Fruit fly (Drosophila melanogaster): ENCODE results near the gene CG44153.
A peak's percentile ranks its signal among the peaks of the same experiment; 100 is the strongest.

DNA sequence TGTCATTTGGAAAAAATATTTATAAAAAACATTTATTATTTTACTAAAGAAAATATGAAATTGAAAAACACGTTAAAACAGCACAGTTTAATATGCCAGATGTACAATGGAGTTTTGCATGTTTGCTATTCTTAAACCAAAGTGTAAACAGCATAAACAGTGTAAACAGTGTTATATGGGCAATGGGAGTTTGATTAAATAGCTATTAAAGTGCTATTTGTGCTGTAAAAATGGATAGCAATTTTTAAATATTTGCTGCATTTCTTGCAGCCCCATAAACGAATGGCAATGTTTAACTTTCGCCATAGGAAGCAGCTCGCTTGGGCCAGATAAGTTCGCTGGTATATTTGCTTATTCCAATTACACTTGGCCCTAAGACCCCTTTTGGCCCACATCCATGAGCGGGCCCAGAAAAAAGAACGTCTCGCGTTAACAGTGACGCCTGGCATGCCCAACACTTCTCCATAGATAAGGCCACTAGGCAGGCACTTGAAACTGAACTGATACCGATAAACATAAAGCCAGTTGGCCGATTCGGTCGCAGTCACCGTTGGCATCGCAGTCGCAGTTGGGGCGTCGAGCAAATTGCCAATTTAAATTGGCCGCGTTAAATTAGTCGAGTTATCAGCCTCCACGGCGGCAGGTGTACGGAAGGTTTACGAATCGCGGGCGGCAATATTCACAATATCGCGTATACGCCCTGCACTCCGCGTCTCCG lies 35.7 kb downstream of the CG44153 start, which contains the start of gene CG4839:
- TF ChIP-seq Fer2 (tag; optimal IDR thresholded peaks at IDR 0.05): no peak
- TF ChIP-seq pfk (GFP tag; optimal IDR thresholded peaks at IDR 0.05): no peak
- TF ChIP-seq CG12104 (GFP tag; optimal IDR thresholded peaks at IDR 0.05): no peak
- no peak for TF ChIP-seq al (GFP tag; IDR thresholded peaks at IDR 0.05)
- TF ChIP-seq CG15601 (tag; optimal IDR thresholded peaks at IDR 0.05): no peak
- no peak for TF ChIP-seq hbn (GFP tag; IDR thresholded peaks at IDR 0.05; ENCODE audit: partially characterized antibody)
- TF ChIP-seq fu2 (GFP tag; optimal IDR thresholded peaks at IDR 0.05): no peak
- 0 out of 3 replicates have a peak, but pooled peaks have one; percentile 22 for TF ChIP-seq dysf (GFP tag; IDR thresholded peaks at IDR 0.05)
- TF ChIP-seq CG6175 (GFP tag; IDR thresholded peaks at IDR 0.05): no peak
- TF ChIP-seq gcm (GFP tag; optimal IDR thresholded peaks at IDR 0.05): no peak
- TF ChIP-seq shn (GFP tag; optimal IDR thresholded peaks at IDR 0.05): no peak

Data from whole organism, embryonic.